Worm (Caenorhabditis elegans): ENCODE data around the gene srx-9.
A peak's percentile ranks its signal among the peaks of the same experiment; 100 is the strongest.

ce11 chrV:7434805-7435363 is 39.6 kb upstream of the srx-9 start:
- TF ChIP-seq dpl-1 (GFP tag; optimal IDR thresholded peaks at IDR 0.05) (peak in 2 of 3 experiments; percentile 37 to 45), nhr-77 (tag; optimal IDR thresholded peaks at IDR 0.05) (no peak), nhr-85 (tag) (no peak), lsy-2 (tag; optimal IDR thresholded peaks at IDR 0.05) (peak; percentile 55 to 58), skn-1 (tag; optimal IDR thresholded peaks at IDR 0.05) (peak; percentile 39), nhr-90 (tag; optimal IDR thresholded peaks at IDR 0.05; ENCODE audit: poor library complexity) (peak; percentile 29), ceh-82 (tag; optimal IDR thresholded peaks at IDR 0.05) (peak; percentile 25 to 32 (median 28)), fkh-10 (GFP tag; optimal IDR thresholded peaks at IDR 0.05) (peak; percentile 33), lin-13 (GFP tag; optimal IDR thresholded peaks at IDR 0.05) (no peak), aha-1 (tag; optimal IDR thresholded peaks at IDR 0.05) (no peak), nhr-237 (tag; optimal IDR thresholded peaks at IDR 0.05) (no peak)

Data from whole organism, L1 larva.